Fruit fly (Drosophila melanogaster) whole organism, embryonic: ENCODE data around the gene dpr18.
A peak's percentile ranks its signal among the peaks of the same experiment; 100 is the strongest.

Experiments
- Ada2b ChIP-seq: fragments of 200-800 bp; sonication (Bioruptor generic); IDR thresholded peaks from 2 replicates; pipeline ENCODE4 v1.3.6; 2022; ENCODE audit warnings: missing biosample characterization, missing genetic modification characterization
- Bteb2 ChIP-seq: fragments of 200-800 bp; sonication (Bioruptor generic); optimal IDR thresholded peaks from 2 replicates; lab custom pipeline; 2016; ENCODE audit warnings: missing biosample characterization, missing genetic modification characterization
- CG10147 ChIP-seq: fragments of 200-800 bp; sonication (Bioruptor generic); optimal IDR thresholded peaks from 2 replicates; lab custom pipeline; 2019; ENCODE audit warnings: missing biosample characterization, mild to moderate bottlenecking, missing genetic modification characterization, moderate library complexity
- CG10274 ChIP-seq: fragments of 200-800 bp; sonication (Bioruptor generic); optimal IDR thresholded peaks from 3 replicates; lab custom pipeline; 2017; ENCODE audit warnings: missing biosample characterization, mild to moderate bottlenecking, missing genetic modification characterization
- CG11085 ChIP-seq: fragments of 200-800 bp; sonication (Bioruptor generic); IDR thresholded peaks from 2 replicates; pipeline ENCODE4 v1.3.6; 2022; ENCODE audit warnings: missing biosample characterization, missing genetic modification characterization
- CG12391 ChIP-seq: fragments of 200-800 bp; sonication (Bioruptor generic); optimal IDR thresholded peaks from 3 replicates; lab custom pipeline; 2018; ENCODE audit warnings: missing biosample characterization, mild to moderate bottlenecking, missing genetic modification characterization, moderate library complexity
- CG12744 ChIP-seq: fragments of 200-800 bp; sonication (Bioruptor generic); optimal IDR thresholded peaks from 2 replicates; lab custom pipeline; 2016; ENCODE audit warnings: missing biosample characterization, missing genetic modification characterization
- CG12942 ChIP-seq: fragments of 200-800 bp; sonication (Bioruptor generic); optimal IDR thresholded peaks from 3 replicates; lab custom pipeline; 2016; ENCODE audit warnings: missing biosample characterization, missing genetic modification characterization
- CG13287 ChIP-seq: fragments of 200-800 bp; sonication (Bioruptor generic); IDR thresholded peaks from 2 replicates; pipeline ENCODE4 v1.3.6; 2022; ENCODE audit warnings: missing biosample characterization, missing genetic modification characterization; ENCODE audit not compliant: partially characterized antibody
- CG13296 ChIP-seq: fragments of 200-800 bp; sonication (Bioruptor generic); optimal IDR thresholded peaks from 3 replicates; lab custom pipeline; 2018; ENCODE audit warnings: missing biosample characterization, mild to moderate bottlenecking, missing genetic modification characterization
- CG14710 ChIP-seq: fragments of 200-800 bp; sonication (Bioruptor generic); optimal IDR thresholded peaks from 3 replicates; lab custom pipeline; 2019; ENCODE audit warnings: missing biosample characterization, mild to moderate bottlenecking, missing genetic modification characterization, moderate library complexity
- CG2712 ChIP-seq: fragments of 200-800 bp; optimal IDR thresholded peaks from 3 replicates; lab custom pipeline; 2019; ENCODE audit warnings: missing biosample characterization, mild to moderate bottlenecking, missing genetic modification characterization, moderate library complexity
- CG31365 ChIP-seq: fragments of 200-800 bp; sonication (Bioruptor generic); optimal IDR thresholded peaks from 2 replicates; lab custom pipeline; 2018; ENCODE audit warnings: missing biosample characterization, mild to moderate bottlenecking, missing genetic modification characterization
- CG31441 ChIP-seq: fragments of 200-800 bp; sonication (Bioruptor generic); IDR thresholded peaks from 2 replicates; pipeline ENCODE4 v1.3.6; 2022; ENCODE audit warnings: missing biosample characterization, missing genetic modification characterization
- CG33213 ChIP-seq: fragments of 200-800 bp; sonication (Bioruptor generic); optimal IDR thresholded peaks from 3 replicates; lab custom pipeline; 2016; ENCODE audit warnings: missing biosample characterization, missing genetic modification characterization
- CG3726 ChIP-seq: fragments of 200-800 bp; sonication (Bioruptor generic); IDR thresholded peaks from 3 replicates; pipeline ENCODE4, ENCODE4 v1.3.6; 2022; ENCODE audit warnings: missing biosample characterization, missing genetic modification characterization
- CG6689 ChIP-seq: fragments of 200-800 bp; sonication (Bioruptor generic); IDR thresholded peaks from 2 replicates; pipeline ENCODE4 v1.3.6; 2022; ENCODE audit warnings: missing biosample characterization, missing genetic modification characterization
- Camta ChIP-seq: fragments of 200-800 bp; sonication (Bioruptor generic); optimal IDR thresholded peaks from 2 replicates; lab custom pipeline; 2016; ENCODE audit warnings: missing biosample characterization, missing genetic modification characterization
- D19B ChIP-seq: fragments of 200-800 bp; sonication (Bioruptor generic); optimal IDR thresholded peaks from 2 replicates; lab custom pipeline; 2017; ENCODE audit warnings: missing biosample characterization, mild to moderate bottlenecking, missing genetic modification characterization
- Ets97D ChIP-seq: fragments of 200-800 bp; sonication (Bioruptor generic); optimal IDR thresholded peaks from 3 replicates; lab custom pipeline; 2016; ENCODE audit warnings: missing biosample characterization, missing genetic modification characterization
- HLHmδ ChIP-seq: fragments of 200-800 bp; sonication (Bioruptor generic); optimal IDR thresholded peaks from 2 replicates; lab custom pipeline; 2018; ENCODE audit warnings: missing biosample characterization, mild to moderate bottlenecking, missing genetic modification characterization, moderate library complexity
- Lpt ChIP-seq: fragments of >200 bp; optimal IDR thresholded peaks from 2 replicates; lab custom pipeline; 2018; ENCODE audit warnings: missing biosample characterization, missing genetic modification characterization
- MBD-R2 ChIP-seq: fragments of 200-800 bp; sonication (Bioruptor generic); IDR thresholded peaks from 2 replicates; pipeline ENCODE4 v1.3.6; 2022; ENCODE audit warnings: missing biosample characterization, missing genetic modification characterization
- Trl ChIP-seq, 3 experiments: fragments of >200 bp in 2 of 3; fragments of 200-800 bp in 1 of 3; sonication (Bioruptor generic) in 1 of 3; optimal IDR thresholded peaks; 2 replicates in 1 of 3; 3 replicates in 2 of 3; lab custom pipeline; 2016 to 2017; ENCODE audit warnings: missing biosample characterization in 1 of 3, missing genetic modification characterization in 1 of 3
- Xbp1 ChIP-seq: fragments of 200-800 bp; sonication (Bioruptor generic); optimal IDR thresholded peaks from 3 replicates; lab custom pipeline; 2016; ENCODE audit warnings: missing biosample characterization, mild to moderate bottlenecking, missing genetic modification characterization
- chif ChIP-seq, 2 experiments: fragments of 200-800 bp; sonication (Bioruptor generic); optimal IDR thresholded peaks; 3 replicates each; lab custom pipeline; 2016; ENCODE audit warnings: missing biosample characterization in 2 of 2, missing genetic modification characterization in 2 of 2
- chinmo ChIP-seq: fragments of 200-800 bp; sonication (Bioruptor generic); IDR thresholded peaks from 4 replicates; pipeline ENCODE4 v1.3.6; 2022; ENCODE audit warnings: missing biosample characterization, missing genetic modification characterization; ENCODE audit not compliant: partially characterized antibody
- chm ChIP-seq: fragments of 200-800 bp; sonication (Bioruptor generic); IDR thresholded peaks from 2 replicates; pipeline ENCODE4 v1.3.6; 2022; ENCODE audit warnings: missing biosample characterization, missing genetic modification characterization
- crol ChIP-seq: fragments of 200-800 bp; sonication (Bioruptor generic); IDR thresholded peaks from 2 replicates; pipeline ENCODE4 v1.3.6; 2022; ENCODE audit warnings: missing biosample characterization, missing genetic modification characterization
- dan ChIP-seq: fragments of 200-800 bp; sonication (Bioruptor generic); IDR thresholded peaks from 2 replicates; pipeline ENCODE4 v1.3.6; 2022; ENCODE audit warnings: missing biosample characterization, missing genetic modification characterization
- ems ChIP-seq: fragments of 200-800 bp; sonication (Bioruptor generic); optimal IDR thresholded peaks from 3 replicates; lab custom pipeline; 2016; ENCODE audit warnings: missing biosample characterization, missing genetic modification characterization
- hkb ChIP-seq, 2 experiments: fragments of 200-800 bp in 1 of 2; fragments of >200 bp in 1 of 2; sonication (Bioruptor generic) in 1 of 2; IDR thresholded peaks in 1 of 2; optimal IDR thresholded peaks in 1 of 2; 2 replicates each; pipeline versions ENCODE4 v1.3.6 to Lab custom; 2017 to 2022; ENCODE audit warnings: missing biosample characterization in 1 of 2, missing genetic modification characterization in 1 of 2
- jing ChIP-seq: fragments of 200-800 bp; sonication (Bioruptor generic); optimal IDR thresholded peaks from 2 replicates; lab custom pipeline; 2018; ENCODE audit warnings: missing biosample characterization, mild to moderate bottlenecking, missing genetic modification characterization
- knrl ChIP-seq: fragments of 200-800 bp; sonication (Bioruptor generic); IDR thresholded peaks from 3 replicates; pipeline ENCODE4 v1.3.6; 2022; ENCODE audit warnings: missing biosample characterization, missing genetic modification characterization; ENCODE audit not compliant: partially characterized antibody
- lab ChIP-seq: fragments of 200-800 bp; sonication (Bioruptor generic); optimal IDR thresholded peaks from 3 replicates; lab custom pipeline; 2017; ENCODE audit warnings: missing biosample characterization, missing genetic modification characterization, mild to moderate bottlenecking, moderate library complexity, missing genetic modification reagents
- nerfin-2 ChIP-seq: fragments of 200-800 bp; sonication (Bioruptor generic); IDR thresholded peaks from 2 replicates; pipeline ENCODE4 v1.3.6; 2022; ENCODE audit warnings: missing biosample characterization, missing genetic modification characterization; ENCODE audit not compliant: partially characterized antibody
- onecut ChIP-seq: fragments of 200-800 bp; sonication (Bioruptor generic); IDR thresholded peaks from 2 replicates; pipeline ENCODE4 v1.3.6; 2022; ENCODE audit warnings: missing biosample characterization, missing genetic modification characterization
- p53 ChIP-seq: fragments of 200-800 bp; sonication (Bioruptor generic); optimal IDR thresholded peaks from 2 replicates; lab custom pipeline; 2016; ENCODE audit warnings: missing biosample characterization, missing genetic modification characterization
- ro ChIP-seq: fragments of 200-800 bp; sonication (Bioruptor generic); IDR thresholded peaks from 2 replicates; pipeline ENCODE4 v1.3.6; 2022; ENCODE audit warnings: missing biosample characterization, missing genetic modification characterization
- row ChIP-seq: fragments of 200-800 bp; sonication (Bioruptor generic); IDR thresholded peaks from 3 replicates; pipeline ENCODE4 v1.3.6; 2022; ENCODE audit warnings: missing biosample characterization, missing genetic modification characterization
- sens ChIP-seq: fragments of 200-800 bp; sonication (Bioruptor generic); peaks from one replicate; lab custom pipeline; 2016; ENCODE audit warnings: missing biosample characterization, missing genetic modification characterization
- stc ChIP-seq: fragments of 200-800 bp; sonication (Bioruptor generic); IDR thresholded peaks from 2 replicates; pipeline ENCODE4 v1.3.6; 2022; ENCODE audit warnings: missing biosample characterization, missing genetic modification characterization
- stwl ChIP-seq: fragments of 200-800 bp; sonication (Bioruptor generic); optimal IDR thresholded peaks from 3 replicates; lab custom pipeline; 2018; ENCODE audit warnings: missing biosample characterization, mild to moderate bottlenecking, missing genetic modification characterization, moderate library complexity
- trem ChIP-seq: fragments of 200-800 bp; optimal IDR thresholded peaks from 3 replicates; lab custom pipeline; 2019; ENCODE audit warnings: missing biosample characterization, mild to moderate bottlenecking, missing genetic modification characterization, moderate library complexity
- unc-4 ChIP-seq: fragments of 200-800 bp; sonication (Bioruptor generic); IDR thresholded peaks from 2 replicates; pipeline ENCODE4 v1.3.6; 2022; ENCODE audit warnings: missing biosample characterization, missing genetic modification characterization; ENCODE audit not compliant: partially characterized antibody
- vnd ChIP-seq: fragments of 200-800 bp; sonication (Bioruptor generic); IDR thresholded peaks from 3 replicates; pipeline ENCODE4 v1.3.6; 2022; ENCODE audit warnings: missing biosample characterization, missing genetic modification characterization; ENCODE audit not compliant: partially characterized antibody
- wek ChIP-seq: fragments of 200-800 bp; sonication (Bioruptor generic); optimal IDR thresholded peaks from 3 replicates; lab custom pipeline; 2018; ENCODE audit warnings: missing biosample characterization, mild to moderate bottlenecking, missing genetic modification characterization, moderate library complexity
- zen ChIP-seq: fragments of 200-800 bp; sonication (Bioruptor generic); optimal IDR thresholded peaks from 3 replicates; lab custom pipeline; 2018; ENCODE audit warnings: missing biosample characterization, mild to moderate bottlenecking, missing genetic modification characterization, moderate library complexity

Gene dpr18

dm6 chrX:16073375-16073982 lies 9.9 kb downstream of the dpr18 start, which contains the start of gene Nipsnap (continued):
- peak; percentile 1 for TF ChIP-seq CG33213
- no peak for TF ChIP-seq onecut (GFP tag; lab: Robert Waterston, UW)
- TF ChIP-seq crol, result no peak
- peak; percentile 97 for TF ChIP-seq vnd
- peak; percentile 67 for TF ChIP-seq Ets97D
- TF ChIP-seq dan (GFP tag; lab: Robert Waterston, UW), result no peak
- peak; percentile 4 for TF ChIP-seq CG12391 (tag; lab: Kevin White, UChicago)
- TF ChIP-seq Camta (GFP tag; lab: Kevin White, UChicago), result no peak
- TF ChIP-seq row (GFP tag; lab: Robert Waterston, UW), result peak; percentile 45; the same call in 2 of the 3 replicates
- TF ChIP-seq CG12942 (GFP tag; lab: Kevin White, UChicago), result no peak
- TF ChIP-seq trem, result peak; percentile 51
- peak; percentile 95 for TF ChIP-seq knrl
- TF ChIP-seq CG10147 (GFP tag; lab: Kevin White, UChicago), result no peak
- no peak for TF ChIP-seq CG11085 (GFP tag; lab: Robert Waterston, UW)
- TF ChIP-seq HLHmδ (GFP tag; lab: Kevin White, UChicago), result no peak
- TF ChIP-seq CG14710 (tag; lab: Kevin White, UChicago), result peak; percentile 29
- peak; percentile 51 for TF ChIP-seq MBD-R2
- TF ChIP-seq nerfin-2, result peak; percentile 97
- peak; percentile 97; the same call in 3 of the 4 replicates for TF ChIP-seq chinmo (GFP tag; lab: Robert Waterston, UW)
- peak; percentile 93 for TF ChIP-seq unc-4 (GFP tag; lab: Robert Waterston, UW)
- peak; percentile 2 for TF ChIP-seq zen
- TF ChIP-seq CG2712, result peak; percentile 41
- TF ChIP-seq stwl, result peak; percentile 86
- no peak for TF ChIP-seq jing (GFP tag; lab: Kevin White, UChicago)
- TF ChIP-seq D19B (GFP tag; lab: Kevin White, UChicago), result no peak
- no peak for TF ChIP-seq lab
- peak; percentile 96 for TF ChIP-seq CG13287 (GFP tag; lab: Robert Waterston, UW)
- TF ChIP-seq Lpt (GFP tag; lab: Kevin White, UChicago), result no peak
- no peak for TF ChIP-seq ro (GFP tag; lab: Robert Waterston, UW)
- no peak for TF ChIP-seq CG3726 (GFP tag; lab: Robert Waterston, UW)
- TF ChIP-seq CG12744, result peak; percentile 23
- TF ChIP-seq Trl (optimal IDR thresholded peaks at IDR 0.05; lab: Kevin White, UChicago), result no peak
- no peak for TF ChIP-seq Trl (GFP tag; optimal IDR thresholded peaks at IDR 0.05; lab: Kevin White, UChicago)
- no peak for TF ChIP-seq CG31441 (GFP tag; lab: Robert Waterston, UW)

- TF ChIP-seq sens (GFP tag; lab: Kevin White, UChicago) (peak; percentile 12), wek (no peak)
Measured at dm6 chrX:16082932-16083331, 19.4 kb downstream of the dpr18 start, which contains the start of gene CG8958. Gene CG8958 (plus strand): TSS chrX:16083232.

dm6 chrX:16085865-16086592 lies 22.5 kb downstream of the dpr18 start:
- TF ChIP-seq CG10274 (GFP tag; lab: Kevin White, UChicago) (no peak), stc (GFP tag; lab: Robert Waterston, UW) (no peak), Ada2b (GFP tag; lab: Robert Waterston, UW) (peak; percentile 39; the same call in 1 of the 2 replicates), hkb (optimal IDR thresholded peaks at IDR 0.05; lab: Kevin White, UChicago) (no peak), hkb (GFP tag; IDR thresholded peaks at IDR 0.05; lab: Robert Waterston, UW) (peak; percentile 53; the same call in 1 of the 2 replicates), chm (GFP tag; lab: Robert Waterston, UW) (no peak), p53 (no peak), chif (GFP tag; optimal IDR thresholded peaks at IDR 0.05; lab: Kevin White, UChicago) (no peak), Xbp1 (GFP tag; lab: Kevin White, UChicago) (peak; percentile 24), ems (GFP tag; lab: Kevin White, UChicago) (no peak), CG2712 (peak; percentile 34), CG13296 (GFP tag; lab: Kevin White, UChicago) (peak; percentile 14), CG6689 (peak; percentile 44; the same call in 1 of the 2 replicates), Bteb2 (GFP tag; lab: Kevin White, UChicago) (no peak), CG31365 (tag; lab: Kevin White, UChicago) (no peak)
